Worm (Caenorhabditis elegans) whole organism, early embryonic: ENCODE data around the gene col-178.

Experiments used
- F13C5.2 ChIP-seq: sonication (generic microtip); optimal IDR thresholded peaks from 2 replicates; lab custom pipeline; 2017; ENCODE audit warnings: mild to moderate bottlenecking, missing genetic modification characterization, inconsistent platforms, missing compliant biosample characterization
- pes-1 ChIP-seq: fragments of 200-800 bp; sonication (Bioruptor generic); IDR thresholded peaks from 2 replicates; pipeline ENCODE4 v1.3.6; 2022; ENCODE audit warnings: missing genetic modification reagents, missing genetic modification characterization, missing compliant biosample characterization
- scrt-1 ChIP-seq: fragments of 200-800 bp; sonication (Bioruptor generic); IDR thresholded peaks from 2 replicates; pipeline ENCODE4 v1.3.6; 2022; ENCODE audit warnings: missing genetic modification characterization, missing compliant biosample characterization

ce11 chrX:11210417-11210816, 11.2 kb downstream of the col-178 start:
- TF ChIP-seq F13C5.2 (tag; lab: Kevin White, UChicago): no peak
- no peak for TF ChIP-seq scrt-1 (GFP tag; lab: Robert Waterston, UW)
- no peak for TF ChIP-seq pes-1 (GFP tag; lab: Robert Waterston, UW)
